Fruit fly (Drosophila melanogaster) whole organism: Measurements from ENCODE around the gene Gmd.

Source experiments
- pan ChIP-seq: fragments of >200 bp; optimal IDR thresholded peaks from 2 replicates; lab custom pipeline; 2017
- psq ChIP-seq: fragments of >200 bp; optimal IDR thresholded peaks from 2 replicates; lab custom pipeline; 2017
- usp ChIP-seq: fragments of >200 bp; optimal IDR thresholded peaks from 2 replicates; lab custom pipeline; 2017; ENCODE audit warnings: missing biosample characterization, missing genetic modification characterization, mixed read lengths

DNA sequence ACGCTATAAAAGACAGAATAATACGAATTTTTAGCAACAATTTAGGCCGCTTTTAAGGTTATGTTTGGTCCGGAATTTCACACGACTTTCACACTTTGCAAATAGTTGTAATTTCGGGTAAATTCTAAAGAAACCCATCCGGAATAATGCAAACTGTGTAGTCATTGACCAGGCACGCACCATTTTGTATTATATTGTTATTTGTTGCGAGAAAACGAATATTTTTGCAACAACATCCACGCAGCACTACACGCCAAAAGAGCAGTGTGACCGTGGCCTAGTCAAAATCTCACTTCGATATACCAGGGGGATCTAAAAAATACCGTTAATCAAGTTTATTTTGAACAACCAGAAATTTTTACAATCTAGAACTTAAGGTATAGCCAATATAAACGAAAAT lies 9.3 kb downstream of the Gmd start, which contains the start of gene eIF3i:
- TF ChIP-seq usp (no peak), psq (no peak), pan (lab: Kevin White, UChicago) (no peak)
